Fruit fly (Drosophila melanogaster): ENCODE results near the gene CG43386.
A peak's percentile ranks its signal among the peaks of the same experiment; 100 is the strongest.

The CG43386 gene

DNA sequence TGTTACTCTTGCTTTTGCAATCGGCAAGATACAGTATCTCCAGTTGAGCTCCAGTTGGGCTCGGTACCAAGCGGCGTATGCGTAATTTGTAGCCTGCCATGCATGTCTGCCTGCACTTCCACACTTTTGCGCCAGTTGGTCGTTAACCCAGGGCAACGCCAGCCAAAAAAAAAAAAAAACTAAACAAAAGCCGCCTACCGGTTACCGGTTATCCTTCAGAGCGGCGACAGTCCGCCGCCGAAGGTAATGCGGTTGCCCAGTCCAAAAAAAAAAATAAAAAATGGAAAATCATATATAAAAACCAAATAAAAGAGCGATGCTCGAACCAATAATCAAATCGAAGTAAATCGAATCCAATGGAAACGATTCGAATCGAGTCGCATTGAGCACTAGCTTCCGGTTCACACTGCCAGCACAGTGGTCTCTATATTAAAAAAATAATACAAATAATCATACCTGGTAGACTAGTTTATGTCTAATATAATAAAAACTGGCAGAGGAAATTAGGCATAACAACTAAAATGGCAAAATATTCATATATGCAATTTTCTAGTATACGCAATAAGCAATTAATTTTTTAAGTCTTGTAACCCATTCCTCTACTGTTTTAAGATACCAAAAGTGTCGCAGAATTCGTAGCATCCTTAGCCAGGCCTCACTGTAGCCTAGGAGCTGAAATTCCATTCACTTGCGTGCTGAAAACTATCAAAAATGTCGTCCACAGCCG is 10.3 kb upstream of the CG43386 start:
- TF ChIP-seq Eip93F (GFP tag; optimal IDR thresholded peaks at IDR 0.05) (no peak), Sox102F (GFP tag; optimal IDR thresholded peaks at IDR 0.05) (no peak), CG3032 (tag; optimal IDR thresholded peaks at IDR 0.05) (peak; percentile 41), fd59A (GFP tag; optimal IDR thresholded peaks at IDR 0.05) (peak; percentile 36), CG10631 (GFP tag; optimal IDR thresholded peaks at IDR 0.05) (peak; percentile 35), Ets21C (GFP tag; optimal IDR thresholded peaks at IDR 0.05) (no peak), net (GFP tag; optimal IDR thresholded peaks at IDR 0.05) (no peak), CG6163 (GFP tag; IDR thresholded peaks at IDR 0.05) (no peak), fkh (GFP tag; optimal IDR thresholded peaks at IDR 0.05) (no peak), lz (GFP tag; optimal IDR thresholded peaks at IDR 0.05) (no peak), CG32006 (GFP tag; optimal IDR thresholded peaks at IDR 0.05) (no peak), Sox14 (GFP tag; optimal IDR thresholded peaks at IDR 0.05) (no peak), CG8632 (GFP tag; optimal IDR thresholded peaks at IDR 0.05) (peak; percentile 41), CG9139 (GFP tag; optimal IDR thresholded peaks at IDR 0.05) (peak; percentile 25), topi (GFP tag; optimal IDR thresholded peaks at IDR 0.05) (no peak), ss (GFP tag; optimal IDR thresholded peaks at IDR 0.05) (peak; percentile 14 to 79), Lpt (GFP tag; optimal IDR thresholded peaks at IDR 0.05) (no peak), CG8119 (GFP tag; IDR thresholded peaks at IDR 0.05) (no peak), CG7368 (GFP tag; optimal IDR thresholded peaks at IDR 0.05) (peak; percentile 20), Eip75B (GFP tag; optimal IDR thresholded peaks at IDR 0.05) (peak; percentile 34), Hr39 (GFP tag; optimal IDR thresholded peaks at IDR 0.05) (no peak), svp (GFP tag) (no peak), CG16779 (tag; optimal IDR thresholded peaks at IDR 0.05) (no peak), CG11294 (GFP tag; IDR thresholded peaks at IDR 0.05) (no peak), Eip78C (GFP tag) (peak; percentile 86), salr (GFP tag; optimal IDR thresholded peaks at IDR 0.05) (no peak), cyc (GFP tag; optimal IDR thresholded peaks at IDR 0.05) (no peak), fd85E (GFP tag; optimal IDR thresholded peaks at IDR 0.05) (no peak), CG15336 (GFP tag; IDR thresholded peaks at IDR 0.05) (0 out of 2 replicates have a peak, but pooled peaks have one; percentile 27), CG6792 (GFP tag; optimal IDR thresholded peaks at IDR 0.05) (no peak), CG6854 (GFP tag; optimal IDR thresholded peaks at IDR 0.05) (no peak), CG1621 (tag; optimal IDR thresholded peaks at IDR 0.05) (no peak), Gug (GFP tag; IDR thresholded peaks at IDR 0.05) (no peak), vri (GFP tag; optimal IDR thresholded peaks at IDR 0.05) (no peak), CG8319 (GFP tag; optimal IDR thresholded peaks at IDR 0.05) (peak; percentile 12), esn (GFP tag; optimal IDR thresholded peaks at IDR 0.05) (no peak), pdm3 (GFP tag; optimal IDR thresholded peaks at IDR 0.05) (peak; percentile 21), achi (GFP tag; optimal IDR thresholded peaks at IDR 0.05) (peak; percentile 22), CG11762 (GFP tag; optimal IDR thresholded peaks at IDR 0.05; ENCODE audit: insufficient read depth) (peak; percentile 27), Smox (GFP tag; optimal IDR thresholded peaks at IDR 0.05) (no peak), CG10669 (GFP tag; optimal IDR thresholded peaks at IDR 0.05) (peak; percentile 56), OdsH (GFP tag; optimal IDR thresholded peaks at IDR 0.05) (peak; percentile 33), dac (GFP tag; optimal IDR thresholded peaks at IDR 0.05) (no peak), Sox15 (GFP tag; optimal IDR thresholded peaks at IDR 0.05) (no peak), spab (GFP tag; optimal IDR thresholded peaks at IDR 0.05) (peak; percentile 38), Hr38 (GFP tag; optimal IDR thresholded peaks at IDR 0.05) (no peak), CG34406 (GFP tag; optimal IDR thresholded peaks at IDR 0.05) (peak; percentile 24), CG4318 (GFP tag; optimal IDR thresholded peaks at IDR 0.05) (no peak), CG3919 (GFP tag; optimal IDR thresholded peaks at IDR 0.05) (peak; percentile 16), CG6276 (GFP tag; optimal IDR thresholded peaks at IDR 0.05) (no peak), CG11902 (GFP tag; optimal IDR thresholded peaks at IDR 0.05) (no peak), CG6808 (GFP tag; optimal IDR thresholded peaks at IDR 0.05) (peak; percentile 26)

Measured in whole organism, prepupa.